Worm (Caenorhabditis elegans) whole organism, late embryonic: ENCODE results near the gene Y44A6C.2.

Source experiments
- C08G9.2 ChIP-seq: sonication (generic microtip); optimal IDR thresholded peaks from 2 replicates; lab custom pipeline; 2016; ENCODE audit warnings: mild to moderate bottlenecking, missing genetic modification characterization, moderate library complexity, missing compliant biosample characterization
- C38D4.7 ChIP-seq: fragments of 200-800 bp; sonication (Bioruptor generic); optimal IDR thresholded peaks from 2 replicates; lab custom pipeline; 2018; ENCODE audit warnings: mild to moderate bottlenecking, missing genetic modification characterization, moderate library complexity, missing compliant biosample characterization
- F13H6.1 ChIP-seq: sonication (generic microtip); optimal IDR thresholded peaks from 2 replicates; lab custom pipeline; 2016; ENCODE audit warnings: missing genetic modification characterization, missing compliant biosample characterization
- K02D7.2 ChIP-seq: sonication (generic microtip); optimal IDR thresholded peaks from 2 replicates; lab custom pipeline; 2017; ENCODE audit warnings: mild to moderate bottlenecking, missing genetic modification characterization, missing compliant biosample characterization
- K09A11.1 ChIP-seq: sonication (generic microtip); optimal IDR thresholded peaks from 2 replicates; lab custom pipeline; 2017; ENCODE audit warnings: antibody characterized with exemption, mild to moderate bottlenecking, missing genetic modification characterization, missing compliant biosample characterization; ENCODE audit not compliant: insufficient read depth
- Y22D7AL.16 ChIP-seq: sonication (generic microtip); optimal IDR thresholded peaks from 2 replicates; lab custom pipeline; 2016; ENCODE audit warnings: missing genetic modification characterization, missing compliant biosample characterization
- ahr-1 ChIP-seq: sonication (generic microtip); optimal IDR thresholded peaks from 2 replicates; lab custom pipeline; 2016; ENCODE audit warnings: missing genetic modification characterization, missing compliant biosample characterization
- ceh-14 ChIP-seq: sonication (generic microtip); optimal IDR thresholded peaks from 2 replicates; lab custom pipeline; 2016; ENCODE audit warnings: missing genotype, missing genetic modification characterization, missing compliant biosample characterization
- ceh-19 ChIP-seq: fragments of 200-800 bp; sonication (Bioruptor generic); optimal IDR thresholded peaks from 2 replicates; lab custom pipeline; 2018; ENCODE audit warnings: mild to moderate bottlenecking, missing genetic modification characterization, missing compliant biosample characterization
- ceh-2 ChIP-seq: sonication (generic microtip); optimal IDR thresholded peaks from 2 replicates; lab custom pipeline; 2016; ENCODE audit warnings: missing genotype, missing genetic modification characterization, missing compliant biosample characterization
- ceh-22 ChIP-seq: sonication (generic microtip); optimal IDR thresholded peaks from 2 replicates; lab custom pipeline; 2017; ENCODE audit warnings: missing biosample characterization, missing genetic modification characterization
- ceh-31 ChIP-seq: sonication (generic microtip); optimal IDR thresholded peaks from 2 replicates; lab custom pipeline; 2016; ENCODE audit warnings: missing genetic modification characterization, missing compliant biosample characterization
- ceh-48 ChIP-seq: sonication (generic microtip); optimal IDR thresholded peaks from 2 replicates; lab custom pipeline; 2016; ENCODE audit warnings: missing genetic modification characterization, inconsistent platforms, missing compliant biosample characterization
- ceh-6 ChIP-seq: fragments of 200-800 bp; sonication (Bioruptor generic); optimal IDR thresholded peaks from 2 replicates; lab custom pipeline; 2018; ENCODE audit warnings: mild to moderate bottlenecking, missing genetic modification characterization, missing compliant biosample characterization
- ceh-9 ChIP-seq: sonication (generic microtip); optimal IDR thresholded peaks from 2 replicates; lab custom pipeline; 2016; ENCODE audit warnings: mild to moderate bottlenecking, missing genetic modification characterization, inconsistent platforms, missing compliant biosample characterization
- elt-2 ChIP-seq: sonication (generic microtip); optimal IDR thresholded peaks from 2 replicates; lab custom pipeline; 2016; ENCODE audit warnings: missing genetic modification reagents, missing genetic modification characterization, missing compliant biosample characterization
- hlh-6 ChIP-seq: sonication (generic microtip); optimal IDR thresholded peaks from 2 replicates; lab custom pipeline; 2016; ENCODE audit warnings: missing genotype, missing genetic modification characterization, missing compliant biosample characterization
- lin-11 ChIP-seq: fragments of 200-800 bp; sonication (Bioruptor generic); optimal IDR thresholded peaks from 2 replicates; lab custom pipeline; 2018; ENCODE audit warnings: mild to moderate bottlenecking, missing genetic modification characterization, missing compliant biosample characterization
- madf-2 ChIP-seq: sonication (generic microtip); optimal IDR thresholded peaks from 2 replicates; lab custom pipeline; 2017; ENCODE audit warnings: missing genetic modification characterization, missing compliant biosample characterization
- nfya-1 ChIP-seq: sonication (generic microtip); optimal IDR thresholded peaks from 2 replicates; lab custom pipeline; 2017; ENCODE audit warnings: missing genetic modification characterization, mild to moderate bottlenecking, missing compliant biosample characterization, antibody characterized with exemption, moderate library complexity
- nhr-11 ChIP-seq: fragments of 150-350 bp; optimal IDR thresholded peaks from 2 replicates; lab custom pipeline; 2014; ENCODE audit warnings: missing biosample characterization, missing genetic modification characterization
- npax-4 ChIP-seq: sonication (generic microtip); optimal IDR thresholded peaks from 2 replicates; lab custom pipeline; 2016; ENCODE audit warnings: missing genetic modification characterization, missing compliant biosample characterization
- odd-2 ChIP-seq: sonication (generic microtip); optimal IDR thresholded peaks from 2 replicates; lab custom pipeline; 2017; ENCODE audit warnings: antibody characterized with exemption, mild to moderate bottlenecking, missing genetic modification characterization, missing compliant biosample characterization
- pha-2 ChIP-seq: sonication (generic microtip); optimal IDR thresholded peaks from 2 replicates; lab custom pipeline; 2017; ENCODE audit warnings: mild to moderate bottlenecking, missing genetic modification characterization, missing compliant biosample characterization
- pha-4 ChIP-seq: fragments of 150-350 bp; optimal IDR thresholded peaks from 2 replicates; lab custom pipeline; 2018; ENCODE audit warnings: missing biosample characterization, missing genetic modification reagents, missing genetic modification characterization
- pqm-1 ChIP-seq: sonication (generic microtip); optimal IDR thresholded peaks from 2 replicates; lab custom pipeline; 2016; ENCODE audit warnings: missing genetic modification characterization, missing compliant biosample characterization
- rnt-1 ChIP-seq: sonication (generic microtip); optimal IDR thresholded peaks from 2 replicates; lab custom pipeline; 2016; ENCODE audit warnings: missing genetic modification characterization, missing compliant biosample characterization
- sdc-2 ChIP-seq: sonication (generic microtip); optimal IDR thresholded peaks from 2 replicates; lab custom pipeline; 2016; ENCODE audit warnings: missing genotype, missing genetic modification characterization, missing compliant biosample characterization
- sox-2 ChIP-seq: fragments of 200-800 bp; sonication (Bioruptor generic); IDR thresholded peaks from 2 replicates; pipeline ENCODE4 v1.3.6; 2022; ENCODE audit warnings: missing genetic modification reagents, missing genetic modification characterization, missing compliant biosample characterization
- sox-4 ChIP-seq: sonication (generic microtip); optimal IDR thresholded peaks from 2 replicates; lab custom pipeline; 2017; ENCODE audit warnings: mild to moderate bottlenecking, missing genetic modification characterization, inconsistent platforms, missing compliant biosample characterization
- syd-9 ChIP-seq: sonication (generic microtip); optimal IDR thresholded peaks from 2 replicates; lab custom pipeline; 2016; ENCODE audit warnings: mild to moderate bottlenecking, missing genetic modification characterization, moderate library complexity, missing compliant biosample characterization
- tbx-2 ChIP-seq: sonication (generic microtip); optimal IDR thresholded peaks from 2 replicates; lab custom pipeline; 2016; ENCODE audit warnings: missing genetic modification characterization, missing compliant biosample characterization
- ttx-3 ChIP-seq: sonication (generic microtip); optimal IDR thresholded peaks from 2 replicates; lab custom pipeline; 2016; ENCODE audit warnings: missing genetic modification reagents, missing genetic modification characterization, missing compliant biosample characterization
- unc-3 ChIP-seq, 2 experiments: fragments of 200-800 bp in 1 of 2; sonication (Bioruptor generic) in 1 of 2; sonication (generic microtip) in 1 of 2; conservative IDR thresholded peaks in 1 of 2; optimal IDR thresholded peaks in 1 of 2; 2 replicates each; pipeline versions ENCODE4 v1.3.6 to Lab custom; 2016 to 2022; ENCODE audit warnings: missing compliant biosample characterization in 2 of 2, missing genetic modification characterization in 2 of 2, missing genetic modification reagents in 1 of 2
- unc-55 ChIP-seq: sonication (generic microtip); optimal IDR thresholded peaks from 2 replicates; lab custom pipeline; 2017; ENCODE audit warnings: missing biosample characterization, missing genetic modification reagents, missing genetic modification characterization
- unc-86 ChIP-seq: sonication (generic microtip); optimal IDR thresholded peaks from 2 replicates; lab custom pipeline; 2016; ENCODE audit warnings: missing genetic modification characterization, missing compliant biosample characterization
- zip-5 ChIP-seq: sonication (generic microtip); optimal IDR thresholded peaks from 2 replicates; lab custom pipeline; 2016; ENCODE audit warnings: missing genetic modification characterization, missing compliant biosample characterization
- ztf-16 ChIP-seq: sonication (generic microtip); optimal IDR thresholded peaks from 2 replicates; lab custom pipeline; 2017; ENCODE audit warnings: missing genetic modification characterization, missing compliant biosample characterization

Gene Y44A6C.2

DNA sequence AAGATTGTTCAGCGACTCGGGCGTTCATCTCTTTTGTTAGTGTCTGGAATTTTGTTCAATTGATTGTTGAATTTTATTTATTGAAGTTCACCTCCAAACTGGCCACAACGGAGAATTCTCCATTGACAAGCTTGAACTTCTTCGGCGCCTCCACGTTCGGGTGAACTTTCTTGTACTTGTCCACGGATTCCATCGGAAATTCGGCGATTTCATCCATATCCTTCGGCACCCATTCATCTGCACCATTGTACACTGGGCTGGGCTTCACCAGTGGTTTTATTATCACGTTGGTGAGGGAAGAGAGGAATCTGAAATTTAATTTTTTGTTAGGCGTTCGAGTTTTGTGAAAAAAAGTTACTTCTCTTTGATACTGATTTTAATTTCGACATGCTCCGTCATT, 5.4 kb downstream of the Y44A6C.2 start:
- TF ChIP-seq C08G9.2 (tag; lab: Kevin White, UChicago) = no peak
- no peak for TF ChIP-seq Y22D7AL.16 (tag; lab: Kevin White, UChicago)
- no peak for TF ChIP-seq tbx-2
- TF ChIP-seq ceh-31 (tag; lab: Kevin White, UChicago) = no peak
- TF ChIP-seq unc-55 (GFP tag; lab: Kevin White, UChicago) = no peak
- no peak for TF ChIP-seq F13H6.1 (tag; lab: Kevin White, UChicago)
- no peak for TF ChIP-seq ttx-3 (tag; lab: Kevin White, UChicago)
- no peak for TF ChIP-seq unc-86 (tag; lab: Kevin White, UChicago)
- no peak for TF ChIP-seq ceh-19
- no peak for TF ChIP-seq ztf-16 (tag; lab: Kevin White, UChicago)
- TF ChIP-seq ceh-48 (tag; lab: Kevin White, UChicago) = no peak
- TF ChIP-seq ceh-2 = no peak
- TF ChIP-seq sdc-2 (tag; lab: Kevin White, UChicago) = no peak
- TF ChIP-seq pha-4 = no peak
- TF ChIP-seq zip-5 (tag; lab: Kevin White, UChicago) = no peak
- TF ChIP-seq ceh-22 (tag; lab: Kevin White, UChicago) = no peak
- TF ChIP-seq odd-2 (tag; lab: Kevin White, UChicago) = no peak

DNA sequence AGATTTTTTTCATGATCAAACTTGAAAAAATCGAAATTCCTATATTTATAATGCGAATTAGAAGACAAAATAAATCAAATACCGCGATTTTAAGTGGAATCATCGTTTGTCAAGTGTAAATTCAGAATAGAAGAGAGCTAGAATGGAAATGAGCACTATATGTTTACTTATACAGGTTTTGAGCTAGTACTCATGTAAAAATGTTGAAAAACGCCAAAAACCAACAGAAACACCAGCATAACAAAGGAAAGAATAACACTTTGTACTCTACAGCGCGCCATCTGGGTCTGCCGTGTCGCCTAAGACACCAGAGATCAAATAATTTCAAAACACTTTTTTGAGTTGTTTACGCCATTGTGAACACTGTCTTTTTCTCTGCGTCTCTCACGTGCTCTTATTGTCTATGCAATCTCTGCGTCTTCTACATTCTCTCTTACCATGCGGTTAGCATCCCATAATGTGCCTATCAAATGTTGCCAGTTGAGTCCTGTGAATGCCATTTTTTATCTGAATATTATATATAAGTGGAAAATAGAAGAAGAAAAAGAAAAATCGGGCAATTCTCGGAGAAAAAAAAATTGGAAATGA, 6.8 kb downstream of the Y44A6C.2 start, which contains the start of gene ipla-3:
Gene ipla-3, minus strand, starts transcription at position 510 of the 588 bp plus-strand sequence.
- peak; percentile 7 for TF ChIP-seq nfya-1
- TF ChIP-seq hlh-6 (tag; lab: Kevin White, UChicago) = no peak
- TF ChIP-seq elt-2 (tag; lab: Kevin White, UChicago) = peak; percentile 19
- peak; percentile 23 for TF ChIP-seq tbx-2
- TF ChIP-seq madf-2 = no peak
- TF ChIP-seq ceh-6 (GFP tag; lab: Kevin White, UChicago) = no peak
- TF ChIP-seq ceh-31 (tag; lab: Kevin White, UChicago) = no peak
- no peak for TF ChIP-seq ceh-19
- peak; percentile 79 for TF ChIP-seq sox-2 (GFP tag; lab: Robert Waterston, UW)
- no peak for TF ChIP-seq npax-4 (tag; lab: Kevin White, UChicago)
- TF ChIP-seq ahr-1 = no peak
- TF ChIP-seq ceh-22 (tag; lab: Kevin White, UChicago) = no peak
- no peak for TF ChIP-seq ceh-2
- no peak for TF ChIP-seq K02D7.2
- peak; percentile 63 for TF ChIP-seq unc-55 (GFP tag; lab: Kevin White, UChicago)
- no peak for TF ChIP-seq syd-9
- TF ChIP-seq rnt-1 = peak; percentile 17
- peak; percentile 71 for TF ChIP-seq pha-2 (tag; lab: Kevin White, UChicago)

DNA sequence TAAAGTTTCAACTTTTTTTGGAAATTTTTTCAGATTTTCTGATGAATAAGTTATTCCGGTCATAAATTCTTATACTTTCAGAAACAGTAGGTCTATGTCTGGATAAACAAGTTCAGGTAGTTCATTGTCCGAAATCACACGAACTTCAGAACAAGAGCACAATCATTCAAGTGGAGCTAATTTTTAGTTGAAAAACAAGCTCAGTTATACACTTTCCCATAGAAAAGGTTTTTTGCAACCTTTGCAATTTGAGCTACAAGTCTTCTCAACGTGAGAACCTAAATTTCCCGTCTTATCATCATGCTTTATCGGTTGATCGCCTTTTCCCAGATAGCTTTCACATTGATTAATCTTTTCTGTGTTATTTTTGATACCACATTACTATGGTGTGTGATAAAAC, 9.8 kb downstream of the Y44A6C.2 start, which contains the start of gene srxa-1:
Gene srxa-1, plus strand, starts transcription at position 301 of the 400 bp plus-strand sequence.
- TF ChIP-seq K09A11.1 (tag; lab: Kevin White, UChicago) (no peak), npax-4 (tag; lab: Kevin White, UChicago) (no peak), ceh-9 (no peak), pqm-1 (tag; lab: Kevin White, UChicago) (no peak), unc-3 (GFP tag; conservative IDR thresholded peaks at IDR 0.05; lab: Robert Waterston, UW) (no peak), unc-3 (tag; optimal IDR thresholded peaks at IDR 0.05; lab: Kevin White, UChicago) (no peak), nhr-11 (tag; lab: Kevin White, UChicago) (no peak), rnt-1 (no peak)
- TF ChIP-seq, all 69 proteins: peak for 0

DNA sequence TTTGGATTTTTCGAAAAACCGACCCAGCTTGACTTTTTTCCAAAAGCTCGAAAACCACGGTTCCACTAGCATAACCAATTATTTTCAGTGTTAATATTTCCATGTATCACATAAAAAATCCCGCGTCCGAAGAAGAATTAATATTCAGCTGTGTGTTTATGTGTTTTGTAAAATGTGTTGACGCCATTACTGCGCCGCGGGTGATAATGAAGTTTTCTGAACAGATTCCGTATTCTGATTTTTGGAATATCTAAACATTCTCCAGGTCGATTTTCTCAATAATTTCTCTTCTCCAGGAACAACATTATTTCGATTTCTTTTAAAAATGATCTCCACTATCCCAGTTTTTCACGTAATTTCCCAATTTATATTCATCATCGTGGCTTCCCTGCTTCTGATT, 12.6 kb downstream of the Y44A6C.2 start, which contains the start of gene srxa-6:
Gene srxa-6, plus strand, starts transcription at position 301 of the 400 bp plus-strand sequence.
- TF ChIP-seq ceh-14 (tag; lab: Kevin White, UChicago) (no peak), lin-11 (tag; lab: Kevin White, UChicago) (no peak), sox-4 (tag; lab: Kevin White, UChicago) (no peak), C38D4.7 (GFP tag; lab: Kevin White, UChicago) (no peak)
